Fruit fly (Drosophila melanogaster): ENCODE results near the gene CG31741.

- no peak for TF ChIP-seq CG8478 (optimal IDR thresholded peaks at IDR 0.05)
- no peak for TF ChIP-seq CTCF (optimal IDR thresholded peaks at IDR 0.05)
Measured at dm6 chr2L:18113079-18113478, 29.0 kb downstream of the CG31741 start, which contains the start of gene CG44476.
